Worm (Caenorhabditis elegans) whole organism, L4 larva: ENCODE results near the gene swt-5.

Experiments
- D1046.2 ChIP-seq: fragments of 200-800 bp; sonication (Bioruptor generic); IDR thresholded peaks from 2 replicates; pipeline ENCODE4 v1.3.6; 2022; ENCODE audit warnings: missing genetic modification characterization, missing compliant biosample characterization
- F26F4.8 ChIP-seq: fragments of 200-800 bp; sonication (Bioruptor generic); conservative IDR thresholded peaks from 2 replicates; pipeline ENCODE4 v1.3.6; 2022; ENCODE audit warnings: missing genetic modification characterization, missing compliant biosample characterization
- R02D3.7 ChIP-seq: fragments of 150-350 bp; sonication (generic microtip); optimal IDR thresholded peaks from 3 replicates; lab custom pipeline; 2014; ENCODE audit warnings: missing biosample characterization, missing genetic modification characterization
- T20F7.1 ChIP-seq: fragments of 200-800 bp; sonication (Bioruptor generic); optimal IDR thresholded peaks from 2 replicates; lab custom pipeline; 2018; ENCODE audit warnings: mild to moderate bottlenecking, missing genetic modification characterization, missing compliant biosample characterization
- T26A8.4 ChIP-seq: fragments of 200-800 bp; sonication (Bioruptor generic); IDR thresholded peaks from 2 replicates; pipeline ENCODE4 v1.3.6; 2022; ENCODE audit warnings: missing genetic modification characterization, missing compliant biosample characterization
- Y48G9A.11 ChIP-seq: fragments of 200-800 bp; sonication (Bioruptor generic); IDR thresholded peaks from 2 replicates; pipeline ENCODE4 v1.3.6; 2022; ENCODE audit warnings: missing genetic modification reagents, missing genetic modification characterization, missing compliant biosample characterization
- Y75B8A.6 ChIP-seq: fragments of 200-800 bp; sonication (Bioruptor generic); IDR thresholded peaks from 2 replicates; pipeline ENCODE4 v1.3.6; 2022; ENCODE audit warnings: missing genetic modification reagents, missing genetic modification characterization, missing compliant biosample characterization
- aly-2 ChIP-seq: sonication (generic microtip); optimal IDR thresholded peaks from 2 replicates; lab custom pipeline; 2018; ENCODE audit warnings: missing biosample characterization, missing genetic modification characterization
- arid-1 ChIP-seq: fragments of 200-800 bp; sonication (Bioruptor generic); conservative IDR thresholded peaks from 2 replicates; pipeline ENCODE4 v1.3.6; 2022; ENCODE audit warnings: missing genetic modification reagents, missing genetic modification characterization, missing compliant biosample characterization
- attf-4 ChIP-seq: sonication (generic microtip); optimal IDR thresholded peaks from 3 replicates; lab custom pipeline; 2017; ENCODE audit warnings: missing biosample characterization, missing genetic modification characterization
- ceh-28 ChIP-seq: fragments of 150-350 bp; optimal IDR thresholded peaks from 2 replicates; lab custom pipeline; 2014; ENCODE audit warnings: missing biosample characterization, missing genetic modification reagents, missing genetic modification characterization
- ceh-82 ChIP-seq: sonication (generic microtip); optimal IDR thresholded peaks from 2 replicates; lab custom pipeline; 2017; ENCODE audit warnings: missing biosample characterization, missing genetic modification characterization
- cey-2 ChIP-seq: sonication (generic microtip); optimal IDR thresholded peaks from 3 replicates; lab custom pipeline; 2017; ENCODE audit warnings: missing genetic modification characterization, mild to moderate bottlenecking, missing compliant biosample characterization, antibody characterized with exemption, borderline replicate concordance; ENCODE audit not compliant: insufficient read depth
- dmd-6 ChIP-seq: fragments of 200-800 bp; sonication (Bioruptor generic); IDR thresholded peaks from 2 replicates; pipeline ENCODE4 v1.3.6; 2022; ENCODE audit warnings: missing genetic modification reagents, missing genetic modification characterization, missing compliant biosample characterization
- dmd-9 ChIP-seq: fragments of 200-800 bp; sonication (Bioruptor generic); IDR thresholded peaks from 2 replicates; pipeline ENCODE4 v1.3.6; 2022; ENCODE audit warnings: missing genetic modification reagents, missing genetic modification characterization, missing compliant biosample characterization
- duxl-1 ChIP-seq: sonication (generic microtip); optimal IDR thresholded peaks from 2 replicates; lab custom pipeline; 2016; ENCODE audit warnings: mild to moderate bottlenecking, missing genetic modification characterization, moderate library complexity, missing compliant biosample characterization; ENCODE audit not compliant: poor library complexity
- fkh-10 ChIP-seq: fragments of 150-350 bp; optimal IDR thresholded peaks from 2 replicates; lab custom pipeline; 2014; ENCODE audit warnings: missing biosample characterization, missing genetic modification reagents, missing genetic modification characterization
- fos-1 ChIP-seq: fragments of 150-350 bp; optimal IDR thresholded peaks from 2 replicates; lab custom pipeline; 2014; ENCODE audit warnings: missing biosample characterization, missing genetic modification characterization
- gei-8 ChIP-seq: fragments of 200-800 bp; sonication (Bioruptor generic); optimal IDR thresholded peaks from 2 replicates; lab custom pipeline; 2018; ENCODE audit warnings: mild to moderate bottlenecking, missing genetic modification characterization, missing compliant biosample characterization
- hlh-11 ChIP-seq: fragments of 200-800 bp; sonication (Bioruptor generic); optimal IDR thresholded peaks from 2 replicates; lab custom pipeline; 2018; ENCODE audit warnings: mild to moderate bottlenecking, missing genetic modification characterization, missing compliant biosample characterization
- hlh-30 ChIP-seq: sonication (generic microtip); optimal IDR thresholded peaks from 2 replicates; lab custom pipeline; 2017; ENCODE audit warnings: antibody characterized with exemption, mild to moderate bottlenecking, missing genetic modification characterization, missing compliant biosample characterization; ENCODE audit not compliant: insufficient read depth
- jun-1 ChIP-seq: fragments of 150-350 bp; optimal IDR thresholded peaks from 2 replicates; lab custom pipeline; 2014; ENCODE audit warnings: missing biosample characterization, missing genetic modification reagents, missing genetic modification characterization
- lin-1 ChIP-seq: fragments of 200-800 bp; sonication (Bioruptor generic); IDR thresholded peaks from 2 replicates; pipeline ENCODE4 v1.3.6; 2022; ENCODE audit warnings: missing genetic modification reagents, missing genetic modification characterization, missing compliant biosample characterization
- lin-29 ChIP-seq: fragments of 200-800 bp; sonication (Bioruptor generic); IDR thresholded peaks from 2 replicates; pipeline ENCODE4 v1.3.6; 2022; ENCODE audit warnings: missing genetic modification reagents, missing genetic modification characterization, missing compliant biosample characterization
- lsy-2 ChIP-seq, 2 experiments: fragments of 150-350 bp in 1 of 2; sonication (generic microtip) in 1 of 2; optimal IDR thresholded peaks; 2 replicates each; lab custom pipeline; 2014 to 2017; ENCODE audit warnings: missing biosample characterization in 2 of 2, missing genetic modification characterization in 2 of 2
- mdt-29 ChIP-seq: fragments of 200-800 bp; sonication (Bioruptor generic); IDR thresholded peaks from 2 replicates; pipeline ENCODE4 v1.3.6; 2022; ENCODE audit warnings: missing genetic modification reagents, missing genetic modification characterization, missing compliant biosample characterization
- mep-1 ChIP-seq: fragments of 150-350 bp; sonication (generic microtip); optimal IDR thresholded peaks from 3 replicates; lab custom pipeline; 2014; ENCODE audit warnings: missing biosample characterization, missing genetic modification characterization
- mes-2 ChIP-seq: sonication (generic microtip); optimal IDR thresholded peaks from 2 replicates; lab custom pipeline; 2016; ENCODE audit warnings: missing genotype, mild to moderate bottlenecking, missing genetic modification characterization, missing compliant biosample characterization; ENCODE audit not compliant: poor library complexity, severe bottlenecking
- mxl-2 ChIP-seq: fragments of 200-800 bp; sonication (Bioruptor generic); conservative IDR thresholded peaks from 2 replicates; pipeline ENCODE4 v1.3.6; 2022; ENCODE audit warnings: missing genetic modification reagents, missing genetic modification characterization, missing compliant biosample characterization
- nhr-102 ChIP-seq: sonication (generic microtip); optimal IDR thresholded peaks from 2 replicates; lab custom pipeline; 2016; ENCODE audit warnings: mild to moderate bottlenecking, missing genetic modification characterization, moderate library complexity, missing compliant biosample characterization
- nhr-11 ChIP-seq: fragments of 150-350 bp; optimal IDR thresholded peaks from 2 replicates; lab custom pipeline; 2014; ENCODE audit warnings: missing biosample characterization, missing genetic modification characterization
- nhr-111 ChIP-seq: fragments of 200-800 bp; sonication (Bioruptor generic); optimal IDR thresholded peaks from 2 replicates; lab custom pipeline; 2018; ENCODE audit warnings: mild to moderate bottlenecking, missing genetic modification characterization, missing compliant biosample characterization
- nhr-237 ChIP-seq: sonication (generic microtip); optimal IDR thresholded peaks from 2 replicates; lab custom pipeline; 2017; ENCODE audit warnings: missing biosample characterization, missing genetic modification characterization
- nhr-42 ChIP-seq: fragments of 200-800 bp; sonication (Bioruptor generic); IDR thresholded peaks from 2 replicates; pipeline ENCODE4 v1.3.6; 2022; ENCODE audit warnings: missing genetic modification characterization, missing compliant biosample characterization
- nhr-76 ChIP-seq: fragments of 150-350 bp; optimal IDR thresholded peaks from 2 replicates; lab custom pipeline; 2014; ENCODE audit warnings: missing biosample characterization, missing genetic modification characterization
- nhr-77 ChIP-seq: fragments of 150-350 bp; optimal IDR thresholded peaks from 2 replicates; lab custom pipeline; 2014; ENCODE audit warnings: missing biosample characterization, missing genetic modification characterization
- pqm-1 ChIP-seq: sonication (generic microtip); optimal IDR thresholded peaks from 2 replicates; lab custom pipeline; 2017; ENCODE audit warnings: missing biosample characterization, missing genetic modification characterization
- rbr-2 ChIP-seq: sonication (generic microtip); optimal IDR thresholded peaks from 2 replicates; lab custom pipeline; 2016; ENCODE audit warnings: missing genotype, missing genetic modification characterization, missing compliant biosample characterization
- saeg-2 ChIP-seq: fragments of 200-800 bp; sonication (Bioruptor generic); IDR thresholded peaks from 2 replicates; pipeline ENCODE4 v1.3.6; 2022; ENCODE audit warnings: missing genetic modification reagents, missing genetic modification characterization, missing compliant biosample characterization
- set-16 ChIP-seq: fragments of 200-800 bp; sonication (Bioruptor generic); IDR thresholded peaks from 2 replicates; pipeline ENCODE4 v1.3.6; 2022; ENCODE audit warnings: missing genetic modification reagents, missing genetic modification characterization, missing compliant biosample characterization
- snpc-1.2 ChIP-seq: fragments of 200-800 bp; sonication (Bioruptor generic); IDR thresholded peaks from 2 replicates; pipeline ENCODE4 v1.3.6; 2022; ENCODE audit warnings: missing genetic modification reagents, missing genetic modification characterization, missing compliant biosample characterization
- snpc-4 ChIP-seq: fragments of 150-350 bp; optimal IDR thresholded peaks from 2 replicates; lab custom pipeline; 2014; ENCODE audit warnings: missing biosample characterization, missing genetic modification characterization
- spr-3 ChIP-seq: fragments of 200-800 bp; sonication (Bioruptor generic); optimal IDR thresholded peaks from 2 replicates; lab custom pipeline; 2018; ENCODE audit warnings: mild to moderate bottlenecking, missing genetic modification characterization, missing compliant biosample characterization
- tra-1 ChIP-seq: fragments of 200-800 bp; sonication (Bioruptor generic); IDR thresholded peaks from 2 replicates; pipeline ENCODE4 v1.3.6; 2022; ENCODE audit warnings: missing genetic modification reagents, missing genetic modification characterization, missing compliant biosample characterization
- vab-7 ChIP-seq: fragments of 200-800 bp; sonication (Bioruptor generic); IDR thresholded peaks from 2 replicates; pipeline ENCODE4 v1.3.6; 2022; ENCODE audit warnings: missing genetic modification reagents, missing genetic modification characterization, missing compliant biosample characterization
- zag-1 ChIP-seq: fragments of 150-350 bp; optimal IDR thresholded peaks from 2 replicates; lab custom pipeline; 2014; ENCODE audit warnings: missing biosample characterization, missing genetic modification characterization
- zfp-2 ChIP-seq: sonication (generic microtip); optimal IDR thresholded peaks from 2 replicates; lab custom pipeline; 2016; ENCODE audit warnings: mild to moderate bottlenecking, missing genetic modification characterization, missing compliant biosample characterization
- zip-11 ChIP-seq: fragments of 200-800 bp; sonication (Bioruptor generic); IDR thresholded peaks from 2 replicates; pipeline ENCODE4 v1.3.6; 2022; ENCODE audit warnings: missing genetic modification characterization, missing compliant biosample characterization
- ztf-11 ChIP-seq: fragments of 150-350 bp; optimal IDR thresholded peaks from 2 replicates; lab custom pipeline; 2014; ENCODE audit warnings: missing biosample characterization, missing genetic modification characterization
- ztf-7 ChIP-seq: fragments of 150-350 bp; optimal IDR thresholded peaks from 2 replicates; lab custom pipeline; 2014; ENCODE audit warnings: missing biosample characterization, missing genetic modification characterization

The swt-5 gene

ce11 chrV:9546860-9547269, 45.7 kb downstream of the swt-5 start, which contains the start of gene his-37 (continued):
- peak; percentile 91 for TF ChIP-seq pqm-1 (tag; lab: Kevin White, UChicago)
- peak; percentile 85 for TF ChIP-seq zfp-2
- TF ChIP-seq ztf-11 (tag; lab: Kevin White, UChicago): no peak
- peak; percentile 99 for TF ChIP-seq rbr-2 (tag; lab: Kevin White, UChicago)
- TF ChIP-seq gei-8 (GFP tag; lab: Kevin White, UChicago): peak; percentile 17
- TF ChIP-seq mxl-2 (GFP tag; lab: Robert Waterston, UW): peak; percentile 85; the same call in 1 of the 2 replicates
- peak; percentile 92 for TF ChIP-seq arid-1 (GFP tag; lab: Robert Waterston, UW)
- TF ChIP-seq fkh-10 (GFP tag; lab: Kevin White, UChicago): peak; percentile 98
- peak; percentile 92 for TF ChIP-seq vab-7 (GFP tag; lab: Robert Waterston, UW)
- peak; percentile 85 for TF ChIP-seq nhr-76 (tag; lab: Kevin White, UChicago)
- TF ChIP-seq R02D3.7: no peak
- TF ChIP-seq Y75B8A.6 (GFP tag; lab: Robert Waterston, UW): peak; percentile 64; the same call in 1 of the 2 replicates
- TF ChIP-seq saeg-2 (GFP tag; lab: Robert Waterston, UW): peak; percentile 96
- peak; percentile 95 for TF ChIP-seq mes-2 (tag; lab: Kevin White, UChicago)
- peak; percentile 97 for TF ChIP-seq jun-1
- TF ChIP-seq lsy-2 (tag; optimal IDR thresholded peaks at IDR 0.05; lab: Kevin White, UChicago): peak; percentile 95 to 97
- TF ChIP-seq nhr-42: peak; percentile 97
- TF ChIP-seq aly-2 (tag; lab: Kevin White, UChicago): no peak
- peak; percentile 51; the same call in 1 of the 2 replicates for TF ChIP-seq set-16 (GFP tag; lab: Robert Waterston, UW)
- no peak for TF ChIP-seq ceh-82 (tag; lab: Kevin White, UChicago)
- TF ChIP-seq nhr-111: no peak
- peak; percentile 99 for TF ChIP-seq mep-1 (tag; lab: Kevin White, UChicago)
- peak; percentile 90 for TF ChIP-seq ztf-7 (tag; lab: Kevin White, UChicago)
- peak; percentile 98 for TF ChIP-seq T26A8.4 (GFP tag; lab: Robert Waterston, UW)
- TF ChIP-seq lin-1 (GFP tag; lab: Robert Waterston, UW): peak; percentile 94
- peak; percentile 21 for TF ChIP-seq attf-4
- peak; percentile 98 for TF ChIP-seq tra-1
- peak; percentile 89 for TF ChIP-seq spr-3 (GFP tag; lab: Kevin White, UChicago)
- TF ChIP-seq snpc-1.2 (GFP tag; lab: Robert Waterston, UW): no peak
- 0 out of 2 replicates have a peak, but pooled peaks have one; percentile 8 for TF ChIP-seq Y48G9A.11
- peak; percentile 54 for TF ChIP-seq snpc-4 (tag; lab: Kevin White, UChicago)
- TF ChIP-seq, all 104 proteins: peak for 85

DNA sequence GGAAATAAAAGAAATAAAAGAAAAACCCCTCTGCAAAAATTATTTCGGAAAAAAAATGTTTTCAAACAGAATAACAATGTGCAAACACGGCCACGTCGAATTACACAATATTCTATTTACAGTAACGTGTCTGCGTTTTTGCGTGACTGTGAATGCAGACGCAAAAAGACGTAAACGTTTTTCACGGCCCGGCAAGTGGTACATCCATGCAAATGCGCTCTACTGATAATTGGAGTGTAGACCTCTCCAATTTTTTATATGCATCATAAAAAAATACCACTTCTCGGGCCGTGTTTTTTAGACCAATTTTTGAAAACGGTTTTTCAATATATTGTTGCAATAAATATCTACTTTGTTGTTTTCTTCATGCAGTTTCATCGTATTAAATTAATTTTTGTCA, 48.3 kb downstream of the swt-5 start, which contains the start of gene nstp-10:
TSS of gene nstp-10 (minus strand) at position 378 of the 400 bp plus-strand sequence.
- TF ChIP-seq hlh-30: no peak
- peak; percentile 15 for TF ChIP-seq duxl-1
- no peak for TF ChIP-seq nhr-102
- no peak for TF ChIP-seq cey-2 (tag; lab: Kevin White, UChicago)
- TF ChIP-seq nhr-42: no peak
- TF ChIP-seq zip-11: no peak
- peak; percentile 9; the same call in 1 of the 2 replicates for TF ChIP-seq dmd-6
- no peak for TF ChIP-seq fos-1 (tag; lab: Kevin White, UChicago)
- TF ChIP-seq lin-29 (GFP tag; lab: Robert Waterston, UW): no peak
- no peak for TF ChIP-seq mxl-2 (GFP tag; lab: Robert Waterston, UW)
- TF ChIP-seq nhr-77: no peak
- TF ChIP-seq dmd-9 (GFP tag; lab: Robert Waterston, UW): 0 out of 2 replicates have a peak, but pooled peaks have one; percentile 38
- no peak for TF ChIP-seq R02D3.7
- 0 out of 2 replicates have a peak, but pooled peaks have one; percentile 10 for TF ChIP-seq vab-7 (GFP tag; lab: Robert Waterston, UW)
- TF ChIP-seq zag-1 (tag; lab: Kevin White, UChicago): no peak
- TF ChIP-seq F26F4.8: no peak
- TF ChIP-seq nhr-11 (tag; lab: Kevin White, UChicago): no peak
- peak; percentile 54 for TF ChIP-seq T20F7.1 (GFP tag; lab: Kevin White, UChicago)
- TF ChIP-seq ceh-28: no peak
- no peak for TF ChIP-seq mdt-29 (GFP tag; lab: Robert Waterston, UW)
- no peak for TF ChIP-seq ceh-82 (tag; lab: Kevin White, UChicago)
- TF ChIP-seq D1046.2 (GFP tag; lab: Robert Waterston, UW): no peak
- no peak for TF ChIP-seq nhr-237 (tag; lab: Kevin White, UChicago)
- TF ChIP-seq hlh-11: peak; percentile 8
